Worm (Caenorhabditis elegans) whole organism, late embryonic: ENCODE measurements around the gene ZK285.2.

Experiments used
- C08G9.2 ChIP-seq: sonication (generic microtip); optimal IDR thresholded peaks from 2 replicates; lab custom pipeline; 2016; ENCODE audit warnings: mild to moderate bottlenecking, missing genetic modification characterization, moderate library complexity, missing compliant biosample characterization
- C38D4.7 ChIP-seq: fragments of 200-800 bp; sonication (Bioruptor generic); optimal IDR thresholded peaks from 2 replicates; lab custom pipeline; 2018; ENCODE audit warnings: mild to moderate bottlenecking, missing genetic modification characterization, moderate library complexity, missing compliant biosample characterization
- F13H6.1 ChIP-seq: sonication (generic microtip); optimal IDR thresholded peaks from 2 replicates; lab custom pipeline; 2016; ENCODE audit warnings: missing genetic modification characterization, missing compliant biosample characterization
- K02D7.2 ChIP-seq: sonication (generic microtip); optimal IDR thresholded peaks from 2 replicates; lab custom pipeline; 2017; ENCODE audit warnings: mild to moderate bottlenecking, missing genetic modification characterization, missing compliant biosample characterization
- Y22D7AL.16 ChIP-seq: sonication (generic microtip); optimal IDR thresholded peaks from 2 replicates; lab custom pipeline; 2016; ENCODE audit warnings: missing genetic modification characterization, missing compliant biosample characterization
- ahr-1 ChIP-seq: sonication (generic microtip); optimal IDR thresholded peaks from 2 replicates; lab custom pipeline; 2016; ENCODE audit warnings: missing genetic modification characterization, missing compliant biosample characterization
- ama-1 ChIP-seq: fragments of 150-350 bp; optimal IDR thresholded peaks from 2 replicates; lab custom pipeline; 2014
- ceh-19 ChIP-seq: fragments of 200-800 bp; sonication (Bioruptor generic); optimal IDR thresholded peaks from 2 replicates; lab custom pipeline; 2018; ENCODE audit warnings: mild to moderate bottlenecking, missing genetic modification characterization, missing compliant biosample characterization
- ceh-2 ChIP-seq: sonication (generic microtip); optimal IDR thresholded peaks from 2 replicates; lab custom pipeline; 2016; ENCODE audit warnings: missing genotype, missing genetic modification characterization, missing compliant biosample characterization
- ceh-22 ChIP-seq: sonication (generic microtip); optimal IDR thresholded peaks from 2 replicates; lab custom pipeline; 2017; ENCODE audit warnings: missing biosample characterization, missing genetic modification characterization
- ceh-31 ChIP-seq: sonication (generic microtip); optimal IDR thresholded peaks from 2 replicates; lab custom pipeline; 2016; ENCODE audit warnings: missing genetic modification characterization, missing compliant biosample characterization
- che-1 ChIP-seq: sonication (generic microtip); optimal IDR thresholded peaks from 2 replicates; lab custom pipeline; 2016; ENCODE audit warnings: mild to moderate bottlenecking, missing genetic modification characterization, missing compliant biosample characterization
- dve-1 ChIP-seq: sonication (generic microtip); optimal IDR thresholded peaks from 2 replicates; lab custom pipeline; 2017; ENCODE audit warnings: antibody characterized with exemption, mild to moderate bottlenecking, missing genetic modification characterization, missing compliant biosample characterization
- elt-2 ChIP-seq: sonication (generic microtip); optimal IDR thresholded peaks from 2 replicates; lab custom pipeline; 2016; ENCODE audit warnings: missing genetic modification reagents, missing genetic modification characterization, missing compliant biosample characterization
- ets-4 ChIP-seq: sonication (generic microtip); optimal IDR thresholded peaks from 2 replicates; lab custom pipeline; 2016; ENCODE audit warnings: missing genetic modification characterization, missing compliant biosample characterization
- fax-1 ChIP-seq: sonication (generic microtip); optimal IDR thresholded peaks from 2 replicates; lab custom pipeline; 2016; ENCODE audit warnings: missing genotype, missing genetic modification characterization, missing compliant biosample characterization
- fkh-10 ChIP-seq: fragments of 150-350 bp; optimal IDR thresholded peaks from 2 replicates; lab custom pipeline; 2014; ENCODE audit warnings: missing biosample characterization, missing genetic modification reagents, missing genetic modification characterization
- fkh-6 ChIP-seq: sonication (generic microtip); optimal IDR thresholded peaks from 2 replicates; lab custom pipeline; 2016; ENCODE audit warnings: missing genetic modification characterization, missing compliant biosample characterization
- gmeb-2 ChIP-seq: sonication (generic microtip); optimal IDR thresholded peaks from 2 replicates; lab custom pipeline; 2016; ENCODE audit warnings: missing genetic modification characterization, inconsistent platforms, missing compliant biosample characterization
- hlh-15 ChIP-seq: sonication (generic microtip); optimal IDR thresholded peaks from 2 replicates; lab custom pipeline; 2016; ENCODE audit warnings: missing genetic modification characterization, missing compliant biosample characterization
- hlh-6 ChIP-seq: sonication (generic microtip); optimal IDR thresholded peaks from 2 replicates; lab custom pipeline; 2016; ENCODE audit warnings: missing genotype, missing genetic modification characterization, missing compliant biosample characterization
- hlh-8 ChIP-seq: sonication (generic microtip); optimal IDR thresholded peaks from 2 replicates; lab custom pipeline; 2016; ENCODE audit warnings: missing genotype, missing genetic modification characterization, missing compliant biosample characterization
- mec-3 ChIP-seq: sonication (generic microtip); optimal IDR thresholded peaks from 2 replicates; lab custom pipeline; 2016; ENCODE audit warnings: borderline replicate concordance, missing genetic modification characterization, missing compliant biosample characterization
- nfya-1 ChIP-seq: sonication (generic microtip); optimal IDR thresholded peaks from 2 replicates; lab custom pipeline; 2017; ENCODE audit warnings: missing genetic modification characterization, mild to moderate bottlenecking, missing compliant biosample characterization, antibody characterized with exemption, moderate library complexity
- nhr-11 ChIP-seq: fragments of 150-350 bp; optimal IDR thresholded peaks from 2 replicates; lab custom pipeline; 2014; ENCODE audit warnings: missing biosample characterization, missing genetic modification characterization
- npax-4 ChIP-seq: sonication (generic microtip); optimal IDR thresholded peaks from 2 replicates; lab custom pipeline; 2016; ENCODE audit warnings: missing genetic modification characterization, missing compliant biosample characterization
- odd-2 ChIP-seq: sonication (generic microtip); optimal IDR thresholded peaks from 2 replicates; lab custom pipeline; 2017; ENCODE audit warnings: antibody characterized with exemption, mild to moderate bottlenecking, missing genetic modification characterization, missing compliant biosample characterization
- pag-3 ChIP-seq: sonication (generic microtip); optimal IDR thresholded peaks from 2 replicates; lab custom pipeline; 2016; ENCODE audit warnings: missing compliant biosample characterization, missing genetic modification characterization, borderline replicate concordance
- pat-9 ChIP-seq: fragments of 200-800 bp; sonication (Bioruptor generic); optimal IDR thresholded peaks from 2 replicates; lab custom pipeline; 2018; ENCODE audit warnings: mild to moderate bottlenecking, missing genetic modification characterization, moderate library complexity, missing compliant biosample characterization
- pax-1 ChIP-seq: fragments of 150-350 bp; optimal IDR thresholded peaks from 2 replicates; lab custom pipeline; 2014; ENCODE audit warnings: missing biosample characterization, missing genetic modification characterization
- pha-2 ChIP-seq: sonication (generic microtip); optimal IDR thresholded peaks from 2 replicates; lab custom pipeline; 2017; ENCODE audit warnings: mild to moderate bottlenecking, missing genetic modification characterization, missing compliant biosample characterization
- pha-4 ChIP-seq: fragments of 150-350 bp; optimal IDR thresholded peaks from 2 replicates; lab custom pipeline; 2018; ENCODE audit warnings: missing biosample characterization, missing genetic modification reagents, missing genetic modification characterization
- sdc-2 ChIP-seq: sonication (generic microtip); optimal IDR thresholded peaks from 2 replicates; lab custom pipeline; 2016; ENCODE audit warnings: missing genotype, missing genetic modification characterization, missing compliant biosample characterization
- tbx-2 ChIP-seq: sonication (generic microtip); optimal IDR thresholded peaks from 2 replicates; lab custom pipeline; 2016; ENCODE audit warnings: missing genetic modification characterization, missing compliant biosample characterization
- unc-3 ChIP-seq, 2 experiments: fragments of 200-800 bp in 1 of 2; sonication (Bioruptor generic) in 1 of 2; sonication (generic microtip) in 1 of 2; conservative IDR thresholded peaks in 1 of 2; optimal IDR thresholded peaks in 1 of 2; 2 replicates each; pipeline versions ENCODE4 v1.3.6 to Lab custom; 2016 to 2022; ENCODE audit warnings: missing compliant biosample characterization in 2 of 2, missing genetic modification characterization in 2 of 2, missing genetic modification reagents in 1 of 2
- unc-55 ChIP-seq: sonication (generic microtip); optimal IDR thresholded peaks from 2 replicates; lab custom pipeline; 2017; ENCODE audit warnings: missing biosample characterization, missing genetic modification reagents, missing genetic modification characterization
- unc-86 ChIP-seq: sonication (generic microtip); optimal IDR thresholded peaks from 2 replicates; lab custom pipeline; 2016; ENCODE audit warnings: missing genetic modification characterization, missing compliant biosample characterization

The ZK285.2 gene

DNA sequence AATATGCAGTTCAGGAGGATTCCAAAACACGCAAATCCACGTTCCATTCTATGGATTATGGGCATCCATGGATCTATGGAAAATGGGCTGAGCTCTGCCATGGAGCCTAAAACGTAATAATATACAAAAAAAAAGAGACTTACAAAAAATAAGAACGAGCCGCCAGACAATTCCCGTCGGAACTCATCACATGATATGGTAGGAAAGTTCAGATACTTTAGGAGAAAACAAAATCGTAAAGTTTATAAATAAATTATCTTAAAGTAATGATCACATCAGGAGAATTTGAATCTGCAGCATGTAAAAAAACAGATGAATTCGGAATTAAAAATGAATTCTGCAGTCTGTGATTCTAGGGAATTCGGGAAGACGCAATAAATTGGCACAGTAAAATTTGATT lies 31.0 kb upstream of the ZK285.2 start, which contains the start of gene str-232:
str-232 (minus strand) TSS at position 101 of the 400 bp plus-strand sequence.
- TF ChIP-seq mec-3 (tag; lab: Kevin White, UChicago) (no peak), ahr-1 (no peak), hlh-15 (no peak), ceh-2 (tag; lab: Kevin White, UChicago) (no peak), nhr-11 (tag; lab: Kevin White, UChicago) (no peak), elt-2 (tag; lab: Kevin White, UChicago) (no peak), nfya-1 (tag; lab: Kevin White, UChicago) (no peak), ceh-19 (no peak), ets-4 (no peak), dve-1 (tag; lab: Kevin White, UChicago) (no peak), ama-1 (lab: Kevin White, UChicago) (no peak), unc-86 (tag; lab: Kevin White, UChicago) (no peak), odd-2 (no peak), sdc-2 (tag; lab: Kevin White, UChicago) (no peak), fax-1 (tag; lab: Kevin White, UChicago) (no peak), fkh-10 (GFP tag; lab: Kevin White, UChicago) (no peak), F13H6.1 (tag; lab: Kevin White, UChicago) (no peak), K02D7.2 (tag; lab: Kevin White, UChicago) (no peak)

DNA sequence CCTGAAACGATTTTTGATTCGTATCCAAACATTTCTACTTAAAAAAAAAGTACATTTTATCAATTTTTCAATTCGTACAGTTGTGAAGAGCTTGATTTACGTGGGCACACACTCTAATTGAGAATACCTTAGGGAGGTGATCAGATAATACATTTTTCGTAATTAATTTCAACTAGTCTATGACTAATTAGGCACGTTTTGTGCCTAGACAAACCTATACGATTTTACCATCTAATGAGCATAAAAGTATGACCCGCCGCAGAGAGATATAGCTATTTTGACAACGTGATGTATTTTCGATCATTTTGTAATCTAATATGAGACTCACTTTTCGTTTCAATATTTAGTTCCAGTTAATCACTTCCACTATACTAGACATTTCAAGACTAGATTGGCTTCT lies 29.7 kb upstream of the ZK285.2 start:
- TF ChIP-seq pha-4 (tag; lab: Kevin White, UChicago) (no peak), npax-4 (tag; lab: Kevin White, UChicago) (no peak), ets-4 (no peak), gmeb-2 (tag; lab: Kevin White, UChicago) (no peak)

DNA sequence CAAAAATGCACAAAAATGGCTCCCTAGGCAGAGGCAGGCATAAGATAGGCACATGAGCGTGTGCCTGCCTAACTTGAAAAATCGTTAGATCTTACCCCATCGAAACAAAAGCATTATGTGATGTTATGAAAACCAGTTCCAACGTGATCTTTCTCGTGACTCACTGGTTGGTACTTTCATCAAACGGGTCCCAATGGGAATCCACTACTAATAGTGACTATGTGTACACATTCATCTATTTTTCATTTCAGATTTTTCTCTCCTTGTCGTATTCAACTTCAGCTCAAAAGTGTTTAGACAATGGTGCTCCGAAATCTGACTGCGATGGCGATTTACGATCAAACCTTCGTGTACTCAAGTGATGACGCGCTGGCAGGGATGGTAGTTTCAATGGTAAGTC lies 29.0 kb upstream of the ZK285.2 start, which contains the start of gene srx-43:
srx-43 (plus strand) TSS at position 301 of the 400 bp plus-strand sequence.
- TF ChIP-seq pax-1 (no peak), fax-1 (tag; lab: Kevin White, UChicago) (no peak), C08G9.2 (tag; lab: Kevin White, UChicago) (no peak), nfya-1 (tag; lab: Kevin White, UChicago) (no peak), pag-3 (tag; lab: Kevin White, UChicago) (no peak), hlh-8 (no peak), C38D4.7 (no peak), pha-2 (tag; lab: Kevin White, UChicago) (no peak), pat-9 (no peak), unc-3 (GFP tag; conservative IDR thresholded peaks at IDR 0.05; lab: Robert Waterston, UW) (no peak), unc-3 (tag; optimal IDR thresholded peaks at IDR 0.05; lab: Kevin White, UChicago) (no peak), odd-2 (no peak), che-1 (tag; lab: Kevin White, UChicago) (no peak), hlh-6 (tag; lab: Kevin White, UChicago) (no peak), ceh-31 (tag; lab: Kevin White, UChicago) (no peak), tbx-2 (tag; lab: Kevin White, UChicago) (no peak), ceh-22 (no peak)

DNA sequence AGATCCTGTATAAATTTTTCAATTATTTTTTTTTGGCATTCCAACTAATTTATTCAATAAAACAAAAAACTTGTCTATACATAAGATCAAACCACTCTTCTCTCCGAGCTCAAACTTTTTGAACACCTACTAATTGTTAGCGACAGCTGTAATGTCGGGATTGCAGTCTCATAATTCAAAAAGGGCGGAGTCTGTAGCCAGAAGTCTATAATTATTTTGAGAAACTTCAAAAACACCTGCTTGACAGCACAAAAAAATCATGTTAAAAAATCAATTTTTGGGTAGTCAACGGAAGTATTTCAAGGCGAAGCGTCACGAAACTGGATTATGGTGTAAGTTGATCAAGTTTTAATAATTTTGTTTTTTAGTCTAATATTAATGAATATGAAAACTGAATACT lies 26.6 kb upstream of the ZK285.2 start, which contains the start of gene srx-44:
srx-44 (plus strand) TSS at position 301 of the 400 bp plus-strand sequence.
- TF ChIP-seq Y22D7AL.16 (tag; lab: Kevin White, UChicago) (no peak), unc-55 (GFP tag; lab: Kevin White, UChicago) (no peak), fkh-6 (tag; lab: Kevin White, UChicago) (no peak)
